Fruit fly (Drosophila melanogaster): Measurements from ENCODE around the gene CG31041.

Gene CG31041

DNA sequence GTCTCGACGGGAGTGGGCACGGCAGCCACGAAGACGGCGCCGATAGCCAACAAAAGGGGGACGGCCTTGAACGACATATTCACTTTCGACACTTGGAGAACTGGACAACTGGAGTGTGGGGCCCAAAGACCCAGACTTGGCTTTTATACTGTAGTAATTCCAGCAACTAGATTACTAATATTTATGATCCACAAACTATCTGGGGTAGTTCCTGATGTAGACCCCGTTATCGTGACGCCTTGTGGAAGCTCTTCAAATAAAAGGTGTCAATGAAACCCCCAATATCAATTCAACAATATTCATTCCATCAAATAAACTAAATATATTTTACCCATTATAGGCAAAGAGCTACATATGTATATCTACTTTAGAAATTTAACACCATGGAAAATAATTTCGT lies at the start of gene CG31041:
CG31041 (minus strand) TSS at position 101 of the 400 bp plus-strand sequence.
- TF ChIP-seq CG17801 (GFP tag; optimal IDR thresholded peaks at IDR 0.05; ENCODE audit: partially characterized antibody) = no peak

DNA sequence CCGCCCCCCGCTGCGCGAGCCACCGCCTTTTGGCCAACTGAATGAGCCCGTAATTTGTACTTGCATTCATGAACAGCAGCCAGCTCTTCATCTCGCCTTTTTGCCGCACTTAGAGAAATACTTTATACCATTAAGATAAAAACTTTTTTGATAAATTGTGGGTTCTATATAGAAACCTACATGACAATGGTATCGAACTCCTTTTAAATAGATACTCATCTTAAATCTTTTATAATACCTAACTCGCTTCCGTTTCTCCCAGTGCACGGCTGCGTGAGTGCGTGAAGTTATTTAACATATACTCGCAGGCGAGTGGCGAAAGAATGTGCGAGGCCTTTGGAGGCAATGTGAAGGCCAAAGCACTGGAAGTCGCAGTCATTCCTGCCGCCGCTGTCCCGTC lies 35.2 kb upstream of the CG31041 start:
- TF ChIP-seq CG17801 (GFP tag; optimal IDR thresholded peaks at IDR 0.05; ENCODE audit: partially characterized antibody) = no peak

DNA sequence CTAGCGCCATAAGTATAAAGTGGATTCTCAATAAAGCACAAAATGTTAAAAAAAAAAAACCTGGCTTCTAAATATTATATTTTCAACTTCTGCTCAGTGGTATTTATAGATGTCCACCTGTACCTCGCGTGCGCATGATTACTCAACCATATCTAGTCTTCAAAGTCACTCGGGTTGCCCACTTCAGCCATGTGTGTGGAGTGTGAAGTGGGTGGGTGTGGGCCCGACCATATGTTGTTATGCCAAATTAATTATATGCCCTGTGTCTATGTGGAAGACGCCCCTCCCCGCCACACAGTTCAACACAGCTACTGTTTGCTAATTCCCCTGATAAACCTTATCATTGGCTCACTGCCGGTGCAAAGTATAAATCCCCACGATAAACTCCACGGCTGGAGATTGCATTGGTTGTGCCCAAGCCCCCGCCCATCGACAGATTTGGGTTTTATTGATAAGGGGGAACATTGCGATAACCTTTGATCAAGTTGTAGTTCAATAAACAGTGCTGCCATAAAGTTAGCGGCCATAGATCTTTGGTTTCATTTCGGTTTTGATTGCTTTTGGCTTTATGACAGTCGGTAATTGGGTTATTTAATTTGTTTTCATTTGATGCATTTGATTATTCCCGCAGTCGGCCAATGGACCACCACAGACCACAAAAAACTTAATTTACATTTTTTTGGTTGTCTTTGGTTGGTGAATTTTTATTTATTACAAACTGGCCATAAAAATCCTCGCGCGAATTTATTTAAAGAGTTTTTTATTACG lies 30.2 kb upstream of the CG31041 start:
- TF ChIP-seq CG17801 (GFP tag; optimal IDR thresholded peaks at IDR 0.05; ENCODE audit: partially characterized antibody) = no peak

DNA sequence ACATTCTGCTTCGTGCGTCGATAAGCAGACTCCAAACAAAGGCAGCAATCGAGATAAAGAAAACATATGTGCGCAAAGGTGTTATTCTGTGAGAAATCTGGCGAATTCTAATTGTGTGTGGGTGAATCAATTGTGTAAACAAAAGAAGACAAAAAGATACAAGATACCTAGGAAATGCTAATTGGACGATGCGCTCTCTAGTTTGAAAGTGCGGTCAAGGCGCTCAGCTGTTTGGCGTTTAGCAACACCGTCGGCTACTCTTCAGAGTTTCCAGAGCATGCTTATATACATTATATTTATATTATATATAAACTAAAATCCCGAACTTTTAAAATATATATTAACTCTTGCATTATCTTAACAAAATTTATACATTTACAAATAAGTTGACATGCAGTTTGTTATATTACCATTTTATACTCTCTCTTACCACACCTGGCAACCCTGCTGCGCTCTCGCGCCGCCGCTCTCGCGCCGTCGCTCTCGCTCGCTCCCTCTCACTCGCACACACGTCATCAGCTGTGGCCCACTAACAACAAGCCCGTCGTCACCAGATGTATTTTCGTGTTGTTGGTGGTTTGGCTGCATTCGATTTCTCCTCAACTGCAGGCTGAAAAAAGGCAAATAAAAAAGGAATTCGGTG lies 27.9 kb upstream of the CG31041 start, which contains the start of gene CG1907:
CG1907 (plus strand) TSS at position 551 of the 643 bp plus-strand sequence.
- peak; percentile 97 for TF ChIP-seq CG17801 (GFP tag; optimal IDR thresholded peaks at IDR 0.05; ENCODE audit: partially characterized antibody)

DNA sequence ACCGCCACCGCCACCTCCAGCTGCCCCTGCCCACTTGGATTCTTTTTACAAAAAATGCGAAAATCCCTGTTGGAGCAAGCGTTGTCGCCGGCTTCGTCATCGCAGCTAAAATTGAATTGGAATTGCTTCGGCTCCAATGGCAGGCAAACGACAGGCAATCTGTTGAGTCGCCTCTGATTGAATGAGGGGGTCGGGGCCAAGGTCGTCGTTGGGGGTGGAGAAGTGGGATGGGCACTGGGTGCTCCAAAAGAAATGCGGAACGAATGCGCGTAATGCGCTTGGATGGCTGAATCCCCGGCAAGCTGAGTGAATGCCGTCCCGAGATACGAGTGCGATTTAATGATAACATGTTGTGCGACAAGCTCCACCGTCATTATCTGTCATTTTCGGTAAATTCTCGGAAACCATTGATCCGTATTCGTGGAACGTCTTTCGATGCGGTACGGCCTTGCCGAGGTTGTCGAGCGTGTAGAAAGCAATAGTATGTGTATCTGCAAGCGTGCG lies 27.1 kb upstream of the CG31041 start:
- no peak for TF ChIP-seq CG17801 (GFP tag; optimal IDR thresholded peaks at IDR 0.05; ENCODE audit: partially characterized antibody)

DNA sequence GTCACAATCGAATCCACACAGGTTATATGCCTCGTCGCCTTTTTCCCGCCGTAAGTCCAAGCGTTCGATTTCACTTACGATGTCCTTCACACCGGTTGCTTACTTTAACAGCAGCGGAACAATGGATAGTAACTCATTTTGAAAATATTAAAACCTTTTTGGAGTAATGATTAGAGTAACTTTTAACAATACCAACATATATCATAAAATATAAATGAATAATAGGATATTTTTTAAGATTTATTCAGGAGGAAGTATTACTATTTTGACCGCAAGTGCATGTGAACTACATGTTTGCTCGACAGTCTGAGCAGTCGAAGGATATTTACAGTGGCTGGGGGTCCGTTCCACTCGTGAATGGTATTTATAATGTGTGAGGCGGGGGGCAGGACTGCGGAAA lies 26.5 kb upstream of the CG31041 start:
- TF ChIP-seq CG17801 (GFP tag; optimal IDR thresholded peaks at IDR 0.05; ENCODE audit: partially characterized antibody) = no peak

DNA sequence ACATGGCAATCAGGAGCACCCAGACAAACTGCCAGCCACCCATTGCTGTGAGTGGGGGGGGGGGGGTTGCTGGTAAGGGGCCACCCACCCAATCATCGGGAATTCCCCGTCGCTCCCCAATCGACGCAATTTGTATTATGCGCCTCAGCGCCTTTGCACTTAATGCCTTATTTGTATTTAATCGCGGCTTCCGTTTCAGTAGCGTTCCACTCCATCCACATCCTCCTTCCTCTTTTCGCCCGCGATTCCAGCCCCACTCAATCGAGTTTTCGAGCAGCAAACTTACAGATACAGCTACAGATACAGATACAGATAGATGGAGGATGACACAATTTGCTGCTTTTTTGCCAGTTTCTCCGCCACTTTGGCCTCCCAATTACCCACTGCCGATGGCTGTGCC lies 20.3 kb upstream of the CG31041 start:
- TF ChIP-seq CG17801 (GFP tag; optimal IDR thresholded peaks at IDR 0.05; ENCODE audit: partially characterized antibody) = no peak

DNA sequence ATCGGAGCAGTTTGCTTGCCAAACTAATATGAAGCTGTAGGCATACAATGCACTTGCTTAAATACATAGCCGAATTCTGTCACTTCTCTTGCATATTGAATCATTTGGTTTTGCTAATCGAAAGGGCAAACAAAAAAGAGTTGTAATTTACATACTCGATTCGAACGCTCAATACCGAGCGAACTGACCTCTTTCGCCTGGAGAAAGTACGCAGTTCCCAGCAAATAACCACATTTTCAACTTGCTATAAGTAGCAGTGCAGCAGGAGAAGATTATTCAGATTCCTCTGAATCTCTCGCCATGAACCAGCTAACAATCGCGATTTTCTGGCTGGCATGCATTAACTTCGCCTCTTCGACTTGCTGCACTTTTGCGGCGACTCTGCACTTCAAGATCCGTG lies 17.5 kb upstream of the CG31041 start, which contains the start of gene Diedel2:
Diedel2 (plus strand) TSS at position 301 of the 400 bp plus-strand sequence.
- TF ChIP-seq CG17801 (GFP tag; optimal IDR thresholded peaks at IDR 0.05; ENCODE audit: partially characterized antibody) = no peak

DNA sequence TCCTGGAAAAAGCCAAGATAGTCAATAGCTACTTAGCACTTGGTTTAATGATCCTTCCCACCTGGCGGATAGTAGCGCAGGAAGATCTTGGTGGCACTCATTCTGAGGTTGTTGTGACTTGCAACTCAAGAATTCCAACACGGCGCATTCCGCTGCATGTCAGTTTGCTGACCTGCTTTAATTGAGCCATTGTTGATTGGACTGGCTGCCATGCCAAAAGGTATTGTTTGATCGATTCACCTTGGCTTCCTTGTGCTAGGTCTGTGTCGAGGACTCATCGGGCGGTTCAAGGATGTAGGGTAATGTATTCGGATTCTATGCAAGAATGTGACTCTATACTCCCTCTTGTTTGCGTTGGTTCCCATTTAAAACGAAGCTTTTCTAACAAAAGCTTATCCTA lies 10.1 kb upstream of the CG31041 start, which contains the start of gene CG7568:
CG7568 (minus strand) TSS at position 101 of the 400 bp plus-strand sequence.
- no peak for TF ChIP-seq CG17801 (GFP tag; optimal IDR thresholded peaks at IDR 0.05; ENCODE audit: partially characterized antibody)

DNA sequence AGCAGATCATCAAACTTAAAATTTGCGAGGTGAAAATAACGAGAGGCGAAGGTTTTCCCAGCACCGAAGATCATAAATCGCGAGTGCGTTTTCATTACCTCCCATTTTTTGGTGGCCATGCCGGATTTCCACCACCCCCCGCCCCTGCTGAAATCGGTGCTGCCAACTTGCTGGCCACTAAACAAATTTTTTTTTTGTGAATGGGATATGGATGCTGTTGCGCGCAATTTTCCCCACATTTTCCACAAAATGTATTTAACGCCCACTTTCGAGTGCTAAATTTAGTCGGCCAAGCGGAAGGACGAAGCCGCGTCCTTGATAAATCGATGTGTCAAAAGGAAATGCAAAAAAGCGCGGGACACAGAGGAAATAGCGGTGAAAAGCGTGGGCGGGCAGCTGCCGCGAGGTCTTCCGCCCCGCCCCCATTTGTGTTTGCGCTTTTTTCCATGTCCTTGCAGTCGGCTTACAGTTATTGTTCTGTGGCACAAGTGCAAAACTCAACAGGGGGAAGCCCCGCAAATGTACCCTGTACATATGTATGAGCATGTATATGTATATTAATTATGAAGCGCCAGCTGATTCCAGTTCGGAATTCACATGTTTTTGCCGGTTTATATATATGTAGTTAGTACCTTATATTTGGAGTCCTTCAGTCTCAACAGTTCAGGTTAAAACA lies 1.6 kb upstream of the CG31041 start:
- TF ChIP-seq CG17801 (GFP tag; optimal IDR thresholded peaks at IDR 0.05; ENCODE audit: partially characterized antibody) = no peak

DNA sequence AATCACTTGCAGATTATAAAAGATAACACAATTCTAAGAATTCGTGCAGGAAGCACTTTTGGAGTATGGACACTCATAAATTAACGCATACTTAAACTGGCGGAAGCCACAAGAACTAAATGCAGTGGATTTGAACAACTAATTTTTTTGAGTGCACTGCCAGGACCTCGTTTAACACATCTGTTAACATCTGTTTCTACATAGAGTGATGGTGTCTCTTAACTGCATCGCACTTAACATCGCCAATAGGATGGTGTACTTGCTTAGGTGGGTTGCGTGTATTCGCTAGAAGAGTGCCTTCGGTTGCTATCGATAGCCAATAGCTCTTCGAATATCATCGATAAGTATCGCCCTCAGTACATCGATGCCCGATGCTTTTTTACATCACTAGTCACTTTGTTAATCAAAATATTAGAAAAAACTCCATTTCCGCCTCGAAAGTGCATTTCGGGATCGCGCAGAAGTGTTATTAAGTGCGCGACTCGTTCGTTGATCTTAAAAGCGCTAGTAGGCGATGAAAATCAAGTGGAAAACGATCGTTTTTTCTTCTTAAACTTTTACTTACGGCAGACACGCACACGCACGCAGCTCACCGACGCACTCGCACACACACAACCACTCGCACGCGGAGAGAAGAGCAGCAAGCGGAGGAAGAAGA lies 904 bp upstream of the CG31041 start, which contains the start of gene alph:
alph (plus strand) TSS at position 351 of the 658 bp plus-strand sequence.
- peak; percentile 2 for TF ChIP-seq CG17801 (GFP tag; optimal IDR thresholded peaks at IDR 0.05; ENCODE audit: partially characterized antibody)

DNA sequence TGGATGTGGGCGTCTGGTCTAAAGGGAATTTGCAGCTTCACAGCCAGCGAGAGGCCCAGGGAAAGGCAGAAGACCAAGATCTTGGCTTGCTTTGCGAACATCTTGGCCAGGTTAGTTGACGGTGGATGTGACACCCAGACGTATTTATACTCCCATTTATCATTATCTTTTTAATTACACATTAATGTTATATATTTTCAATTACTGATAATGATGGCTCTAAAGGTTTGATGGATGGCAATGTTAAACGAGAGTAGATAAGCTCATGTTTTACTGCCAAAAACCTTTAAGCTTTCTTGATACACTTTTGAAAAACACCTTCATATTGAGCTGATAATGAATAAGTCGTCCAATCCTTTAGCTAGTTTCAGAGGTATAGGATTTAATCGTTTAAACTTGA lies 1.0 kb downstream of the CG31041 start, which contains the start of gene CG11470:
CG11470 (minus strand) TSS at position 101 of the 400 bp plus-strand sequence.
- TF ChIP-seq CG17801 (GFP tag; optimal IDR thresholded peaks at IDR 0.05; ENCODE audit: partially characterized antibody) = no peak

DNA sequence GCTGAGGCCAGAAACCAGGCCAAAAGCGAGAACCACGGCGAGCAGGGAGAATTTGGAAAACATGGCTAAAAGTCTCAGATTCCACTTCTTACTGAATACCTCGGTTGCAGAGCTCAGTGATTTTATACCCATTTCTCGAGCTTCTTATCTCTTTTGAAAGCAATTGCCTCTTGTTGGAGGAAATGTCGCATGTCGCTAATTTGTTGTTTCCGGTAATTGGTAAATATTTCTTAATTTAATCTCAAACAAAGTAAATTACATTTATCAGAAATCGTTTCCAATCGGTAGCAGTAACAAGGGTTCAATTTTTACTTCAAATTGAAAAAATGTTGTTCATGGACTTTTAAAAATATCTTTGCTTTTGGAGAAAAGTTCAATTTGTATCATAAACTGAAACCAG lies 2.7 kb downstream of the CG31041 start, which contains the start of gene CG7567:
CG7567 (minus strand) TSS at position 101 of the 400 bp plus-strand sequence.
- no peak for TF ChIP-seq CG17801 (GFP tag; optimal IDR thresholded peaks at IDR 0.05; ENCODE audit: partially characterized antibody)

DNA sequence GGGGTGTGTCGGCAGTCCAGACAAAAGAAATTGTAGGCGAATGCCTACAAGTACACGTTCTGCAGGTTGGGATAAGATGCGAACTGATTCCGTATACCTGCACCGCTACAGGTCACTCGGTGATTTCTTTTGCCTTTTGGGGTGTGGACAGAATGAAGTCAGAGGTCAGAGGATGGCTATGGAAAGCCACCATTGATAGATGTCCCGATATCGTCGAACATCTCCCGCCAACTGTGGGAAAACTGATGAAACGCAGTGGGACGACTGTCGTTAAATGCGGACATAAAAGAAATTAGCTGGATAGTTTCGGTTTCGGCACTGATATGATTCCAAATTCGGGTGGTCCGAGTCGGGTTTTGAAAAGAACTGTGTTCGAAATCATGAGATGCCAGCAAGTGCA lies 4.0 kb downstream of the CG31041 start:
- no peak for TF ChIP-seq CG17801 (GFP tag; optimal IDR thresholded peaks at IDR 0.05; ENCODE audit: partially characterized antibody)
